Worm (Caenorhabditis elegans) whole organism, early embryonic: ENCODE measurements around the gene F49C12.15.
"Not testable (repeated sequence)": the region's sequence is repeated elsewhere in the genome, so short reads cannot be mapped to it uniquely, and the experiment has no call there.

Source experiments
- B0310.2 ChIP-seq: sonication (generic microtip); optimal IDR thresholded peaks from 2 replicates; lab custom pipeline; 2016; ENCODE audit warnings: mild to moderate bottlenecking, missing genetic modification characterization, missing compliant biosample characterization
- F13C5.2 ChIP-seq: sonication (generic microtip); optimal IDR thresholded peaks from 2 replicates; lab custom pipeline; 2017; ENCODE audit warnings: mild to moderate bottlenecking, missing genetic modification characterization, inconsistent platforms, missing compliant biosample characterization
- aly-1 ChIP-seq: sonication (generic microtip); optimal IDR thresholded peaks from 2 replicates; lab custom pipeline; 2016; ENCODE audit warnings: missing genetic modification characterization, missing compliant biosample characterization
- ama-1 ChIP-seq: fragments of 150-350 bp; optimal IDR thresholded peaks from 2 replicates; lab custom pipeline; 2014
- ceh-13 ChIP-seq: fragments of 200-800 bp; sonication (Bioruptor generic); optimal IDR thresholded peaks from 2 replicates; lab custom pipeline; 2018; ENCODE audit warnings: mild to moderate bottlenecking, missing genetic modification characterization, missing compliant biosample characterization
- ceh-36 ChIP-seq: sonication (generic microtip); optimal IDR thresholded peaks from 2 replicates; lab custom pipeline; 2016; ENCODE audit warnings: missing genetic modification characterization, inconsistent platforms, missing compliant biosample characterization
- ets-7 ChIP-seq: sonication (generic microtip); optimal IDR thresholded peaks from 2 replicates; lab custom pipeline; 2016; ENCODE audit warnings: missing genotype, missing genetic modification characterization, missing compliant biosample characterization
- flt-1 ChIP-seq: fragments of 200-800 bp; sonication (Bioruptor generic); IDR thresholded peaks from 2 replicates; pipeline ENCODE4 v1.3.6; 2022; ENCODE audit warnings: missing genetic modification characterization, missing compliant biosample characterization
- hmbx-1 ChIP-seq: sonication (generic microtip); optimal IDR thresholded peaks from 2 replicates; lab custom pipeline; 2016; ENCODE audit warnings: mild to moderate bottlenecking, missing genetic modification characterization, missing compliant biosample characterization
- hmg-4 ChIP-seq: fragments of 200-800 bp; sonication (Bioruptor generic); optimal IDR thresholded peaks from 2 replicates; lab custom pipeline; 2018; ENCODE audit warnings: mild to moderate bottlenecking, missing genetic modification characterization, missing compliant biosample characterization
- hnd-1 ChIP-seq: sonication (generic microtip); optimal IDR thresholded peaks from 2 replicates; lab custom pipeline; 2016; ENCODE audit warnings: missing genetic modification characterization, missing compliant biosample characterization
- pes-1 ChIP-seq: fragments of 200-800 bp; sonication (Bioruptor generic); IDR thresholded peaks from 2 replicates; pipeline ENCODE4 v1.3.6; 2022; ENCODE audit warnings: missing genetic modification reagents, missing genetic modification characterization, missing compliant biosample characterization
- scrt-1 ChIP-seq: fragments of 200-800 bp; sonication (Bioruptor generic); IDR thresholded peaks from 2 replicates; pipeline ENCODE4 v1.3.6; 2022; ENCODE audit warnings: missing genetic modification characterization, missing compliant biosample characterization
- sea-1 ChIP-seq: fragments of 200-800 bp; sonication (Bioruptor generic); conservative IDR thresholded peaks from 2 replicates; pipeline ENCODE4 v1.3.6; 2022; ENCODE audit warnings: missing genetic modification characterization, missing compliant biosample characterization
- tbx-11 ChIP-seq: fragments of 200-800 bp; sonication (Bioruptor generic); IDR thresholded peaks from 2 replicates; pipeline ENCODE4 v1.3.6; 2022; ENCODE audit warnings: missing genetic modification characterization, missing compliant biosample characterization
- tbx-37 ChIP-seq: fragments of 200-800 bp; sonication (Bioruptor generic); conservative IDR thresholded peaks from 2 replicates; pipeline ENCODE4 v1.3.6; 2022; ENCODE audit warnings: missing genetic modification reagents, missing genetic modification characterization, missing compliant biosample characterization
- tra-4 ChIP-seq: sonication (generic microtip); optimal IDR thresholded peaks from 2 replicates; lab custom pipeline; 2017; ENCODE audit warnings: missing genetic modification characterization, missing compliant biosample characterization

The F49C12.15 gene

DNA sequence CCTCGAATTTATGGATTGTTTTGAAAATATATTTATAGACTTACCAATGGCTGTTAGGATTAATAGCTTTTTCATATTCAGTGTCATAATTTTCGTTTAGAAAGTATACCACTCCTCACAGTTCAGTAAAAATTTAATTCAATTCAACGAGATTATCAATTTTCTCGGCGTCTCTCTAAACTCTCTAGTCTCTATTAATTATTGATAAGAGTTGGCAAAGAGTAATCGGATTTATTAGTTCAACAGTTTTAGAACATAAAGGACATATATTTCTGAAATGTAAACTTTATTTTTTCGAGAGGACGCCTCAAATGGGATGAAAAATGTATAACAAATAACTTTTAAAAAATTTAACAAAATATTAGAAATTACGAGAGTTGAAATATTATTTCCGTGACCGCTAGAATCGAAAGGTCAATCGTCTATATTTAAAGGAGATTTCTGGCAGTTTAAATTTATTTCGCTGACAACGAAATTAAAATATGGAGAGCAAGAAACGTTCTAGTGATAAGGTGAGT, at the start of gene F49C12.15, which contains the start of gene nspg-11:
Gene F49C12.15, plus strand, starts transcription at position 468 of the 518 bp plus-strand sequence.
Gene nspg-11, minus strand, starts transcription at position 101 of the 518 bp plus-strand sequence.
- no peak for TF ChIP-seq ceh-36
- no peak for TF ChIP-seq tbx-37 (GFP tag; lab: Robert Waterston, UW)
- TF ChIP-seq ceh-13 = no peak
- TF ChIP-seq hnd-1 (tag; lab: Kevin White, UChicago) = no peak
- TF ChIP-seq hmbx-1 (tag; lab: Kevin White, UChicago) = no peak
- no peak for TF ChIP-seq flt-1 (GFP tag; lab: Robert Waterston, UW)
- TF ChIP-seq hmg-4 (GFP tag; lab: Kevin White, UChicago) = no peak
- TF ChIP-seq aly-1 (tag; lab: Kevin White, UChicago) = no peak

DNA sequence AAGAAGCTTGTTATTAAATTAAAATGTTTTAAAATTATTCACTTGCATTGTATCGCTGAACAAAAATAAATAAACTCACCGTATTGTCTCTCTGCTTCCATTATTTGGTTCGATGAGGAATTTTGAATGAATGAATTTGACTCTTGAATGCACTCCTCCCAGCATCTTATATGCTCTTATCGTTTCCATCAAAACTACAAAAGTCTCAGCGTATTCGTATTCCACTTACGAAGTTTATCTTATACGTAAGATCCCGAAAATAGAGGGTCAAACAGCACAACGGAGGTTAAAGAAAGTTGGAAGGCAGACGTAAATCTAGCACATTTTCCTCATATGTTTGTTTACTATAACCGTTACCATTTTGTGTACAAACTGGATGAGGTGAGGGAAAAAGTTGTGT, 38.0 kb upstream of the F49C12.15 start, which contains the start of gene nhr-267:
Gene nhr-267, minus strand, starts transcription at position 101 of the 400 bp plus-strand sequence.
- TF ChIP-seq ets-7 (tag; lab: Kevin White, UChicago); tbx-37 (GFP tag; lab: Robert Waterston, UW); hnd-1 (tag; lab: Kevin White, UChicago): not testable (repeated sequence)

ce11 chrIV:9289635-9290034, 34.6 kb upstream of the F49C12.15 start:
- TF ChIP-seq hnd-1 (tag; lab: Kevin White, UChicago) (no peak), ceh-13 (no peak), aly-1 (tag; lab: Kevin White, UChicago) (no peak), F13C5.2 (tag; lab: Kevin White, UChicago) (no peak), scrt-1 (GFP tag; lab: Robert Waterston, UW) (no peak), tbx-37 (GFP tag; lab: Robert Waterston, UW) (no peak), ama-1 (lab: Kevin White, UChicago) (no peak), hmg-4 (GFP tag; lab: Kevin White, UChicago) (no peak), flt-1 (GFP tag; lab: Robert Waterston, UW) (no peak), pes-1 (no peak)

- TF ChIP-seq flt-1 (GFP tag; lab: Robert Waterston, UW); aly-1 (tag; lab: Kevin White, UChicago); B0310.2 (tag; lab: Kevin White, UChicago): not testable (repeated sequence)
These were observed 30.4 kb upstream of the F49C12.15 start, which contains the start of gene nhr-264 for ce11 chrIV:9293825-9294224. Gene nhr-264, minus strand, starts transcription at chrIV:9293925.

- TF ChIP-seq ceh-13 (no peak), aly-1 (tag; lab: Kevin White, UChicago) (no peak), ama-1 (lab: Kevin White, UChicago) (no peak), flt-1 (GFP tag; lab: Robert Waterston, UW) (no peak), ceh-36 (no peak), tbx-11 (GFP tag; lab: Robert Waterston, UW) (no peak), ets-7 (tag; lab: Kevin White, UChicago) (no peak), tbx-37 (GFP tag; lab: Robert Waterston, UW) (no peak), B0310.2 (tag; lab: Kevin White, UChicago) (no peak), scrt-1 (GFP tag; lab: Robert Waterston, UW) (no peak), hmg-4 (GFP tag; lab: Kevin White, UChicago) (no peak), hnd-1 (tag; lab: Kevin White, UChicago) (no peak)
These were observed 28.0 kb upstream of the F49C12.15 start, which contains the start of gene F49C12.1 for ce11 chrIV:9296285-9296684. Gene F49C12.1, minus strand, starts transcription at chrIV:9296354.

ce11 chrIV:9299145-9299544, 25.1 kb upstream of the F49C12.15 start, which contains the start of gene F49C12.2:
Gene F49C12.2, minus strand, starts transcription at chrIV:9299245.
- no peak for TF ChIP-seq aly-1 (tag; lab: Kevin White, UChicago)
- no peak for TF ChIP-seq sea-1
- no peak for TF ChIP-seq tra-4 (tag; lab: Kevin White, UChicago)
- no peak for TF ChIP-seq hnd-1 (tag; lab: Kevin White, UChicago)
- no peak for TF ChIP-seq tbx-37 (GFP tag; lab: Robert Waterston, UW)
- no peak for TF ChIP-seq B0310.2 (tag; lab: Kevin White, UChicago)
- no peak for TF ChIP-seq pes-1
- no peak for TF ChIP-seq scrt-1 (GFP tag; lab: Robert Waterston, UW)
- no peak for TF ChIP-seq flt-1 (GFP tag; lab: Robert Waterston, UW)
- TF ChIP-seq ama-1 (lab: Kevin White, UChicago) = no peak
- no peak for TF ChIP-seq ceh-36
- no peak for TF ChIP-seq tbx-11 (GFP tag; lab: Robert Waterston, UW)

- TF ChIP-seq ceh-13 = no peak
- no peak for TF ChIP-seq scrt-1 (GFP tag; lab: Robert Waterston, UW)
- TF ChIP-seq aly-1 (tag; lab: Kevin White, UChicago) = no peak
- no peak for TF ChIP-seq sea-1
These were observed 24.1 kb upstream of the F49C12.15 start, which contains the start of gene F49C12.3 for ce11 chrIV:9300127-9300526. Gene F49C12.3, plus strand, starts transcription at chrIV:9300427.

DNA sequence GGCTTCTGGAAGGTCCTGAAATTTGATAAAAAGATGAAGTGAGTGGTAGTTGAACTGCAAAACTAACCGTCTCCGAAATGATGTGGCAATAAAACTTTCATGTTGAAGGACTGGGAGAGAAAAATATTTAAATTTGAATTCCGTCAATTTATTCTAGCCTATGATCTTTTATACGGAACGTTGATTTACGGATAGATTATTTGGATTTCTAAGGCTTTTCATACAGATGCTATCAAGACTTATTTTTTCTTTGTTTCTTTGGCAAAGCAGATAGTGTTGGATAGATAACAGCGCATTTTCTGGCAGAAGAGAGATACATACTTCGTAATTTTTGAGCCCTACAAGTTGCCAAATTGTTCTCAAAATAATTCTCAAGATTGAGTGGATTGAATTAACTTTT, 20.3 kb upstream of the F49C12.15 start, which contains the start of gene F49C12.4:
Gene F49C12.4, minus strand, starts transcription at position 101 of the 400 bp plus-strand sequence.
- no peak for TF ChIP-seq tbx-37 (GFP tag; lab: Robert Waterston, UW)
- no peak for TF ChIP-seq pes-1
- no peak for TF ChIP-seq tra-4 (tag; lab: Kevin White, UChicago)
- TF ChIP-seq scrt-1 (GFP tag; lab: Robert Waterston, UW) = no peak
- TF ChIP-seq tbx-11 (GFP tag; lab: Robert Waterston, UW) = no peak
- no peak for TF ChIP-seq sea-1
- no peak for TF ChIP-seq ama-1 (lab: Kevin White, UChicago)
- TF ChIP-seq F13C5.2 (tag; lab: Kevin White, UChicago) = no peak
- TF ChIP-seq flt-1 (GFP tag; lab: Robert Waterston, UW) = no peak
- no peak for TF ChIP-seq ceh-36
- TF ChIP-seq ceh-13 = no peak
- TF ChIP-seq hmg-4 (GFP tag; lab: Kevin White, UChicago) = no peak
- TF ChIP-seq hnd-1 (tag; lab: Kevin White, UChicago) = no peak
- TF ChIP-seq ets-7 (tag; lab: Kevin White, UChicago) = no peak
- TF ChIP-seq B0310.2 (tag; lab: Kevin White, UChicago) = no peak
- no peak for TF ChIP-seq aly-1 (tag; lab: Kevin White, UChicago)
- no peak for TF ChIP-seq hmbx-1 (tag; lab: Kevin White, UChicago)
